Worm (Caenorhabditis elegans) whole organism, L4 larva: Measurements from ENCODE around the gene rpc-2.
A peak's percentile ranks its signal among the peaks of the same experiment; 100 is the strongest.

Experiments used
- D1046.2 ChIP-seq: fragments of 200-800 bp; sonication (Bioruptor generic); IDR thresholded peaks from 2 replicates; pipeline ENCODE4 v1.3.6; 2022; ENCODE audit warnings: missing genetic modification characterization, missing compliant biosample characterization
- F10B5.3 ChIP-seq: sonication (generic microtip); optimal IDR thresholded peaks from 2 replicates; lab custom pipeline; 2016; ENCODE audit warnings: mild to moderate bottlenecking, missing genetic modification characterization, missing compliant biosample characterization
- F49E8.2 ChIP-seq: sonication (generic microtip); optimal IDR thresholded peaks from 2 replicates; lab custom pipeline; 2016; ENCODE audit warnings: missing compliant biosample characterization, mild to moderate bottlenecking, missing genetic modification characterization, borderline replicate concordance
- T26A8.4 ChIP-seq: fragments of 200-800 bp; sonication (Bioruptor generic); IDR thresholded peaks from 2 replicates; pipeline ENCODE4 v1.3.6; 2022; ENCODE audit warnings: missing genetic modification characterization, missing compliant biosample characterization
- Y105C5A.15 ChIP-seq: fragments of 200-800 bp; sonication (Bioruptor generic); IDR thresholded peaks from 2 replicates; pipeline ENCODE4 v1.3.6; 2022; ENCODE audit warnings: missing genetic modification characterization, missing compliant biosample characterization
- Y5F2A.4 ChIP-seq: fragments of 200-800 bp; sonication (Bioruptor generic); optimal IDR thresholded peaks from 2 replicates; lab custom pipeline; 2018; ENCODE audit warnings: mild to moderate bottlenecking, missing genetic modification characterization, missing compliant biosample characterization
- ZK337.2 ChIP-seq: fragments of 200-800 bp; sonication (Bioruptor generic); IDR thresholded peaks from 2 replicates; pipeline ENCODE4 v1.3.6; 2022; ENCODE audit warnings: missing genetic modification reagents, missing genetic modification characterization, missing compliant biosample characterization
- ZK546.5 ChIP-seq, 2 experiments: sonication (generic microtip); optimal IDR thresholded peaks; 2 replicates each; lab custom pipeline; 2017; ENCODE audit warnings: missing biosample characterization in 2 of 2, missing genetic modification characterization in 2 of 2
- aly-2 ChIP-seq: sonication (generic microtip); optimal IDR thresholded peaks from 2 replicates; lab custom pipeline; 2018; ENCODE audit warnings: missing biosample characterization, missing genetic modification characterization
- attf-4 ChIP-seq: sonication (generic microtip); optimal IDR thresholded peaks from 3 replicates; lab custom pipeline; 2017; ENCODE audit warnings: missing biosample characterization, missing genetic modification characterization
- ceh-20 ChIP-seq: fragments of 200-800 bp; sonication (Bioruptor generic); IDR thresholded peaks from 2 replicates; pipeline ENCODE4 v1.3.6; 2022; ENCODE audit warnings: missing genetic modification reagents, missing genetic modification characterization, missing compliant biosample characterization
- ceh-28 ChIP-seq: fragments of 150-350 bp; optimal IDR thresholded peaks from 2 replicates; lab custom pipeline; 2014; ENCODE audit warnings: missing biosample characterization, missing genetic modification reagents, missing genetic modification characterization
- ceh-62 ChIP-seq: sonication (generic microtip); optimal IDR thresholded peaks from 2 replicates; lab custom pipeline; 2017; ENCODE audit warnings: missing biosample characterization, missing genetic modification characterization
- ctbp-1 ChIP-seq: fragments of 200-800 bp; sonication (Bioruptor generic); IDR thresholded peaks from 2 replicates; pipeline ENCODE4 v1.3.6; 2022; ENCODE audit warnings: missing genetic modification reagents, missing genetic modification characterization, missing compliant biosample characterization
- daf-16 ChIP-seq, 3 experiments: sonication (generic microtip); optimal IDR thresholded peaks; 2 replicates each; lab custom pipeline; 2016 to 2017; ENCODE audit warnings: missing genetic modification characterization in 3 of 3, missing genetic modification reagents in 3 of 3, mild to moderate bottlenecking in 2 of 3, missing compliant biosample characterization in 2 of 3, missing biosample characterization in 1 of 3, moderate library complexity in 1 of 3
- daf-8 ChIP-seq: fragments of 200-800 bp; sonication (Bioruptor generic); IDR thresholded peaks from 2 replicates; pipeline ENCODE4 v1.3.6; 2022; ENCODE audit warnings: missing genetic modification characterization, missing compliant biosample characterization
- dpl-1 ChIP-seq: fragments of 150-350 bp; optimal IDR thresholded peaks from 2 replicates; lab custom pipeline; 2014; ENCODE audit warnings: missing biosample characterization, missing genetic modification reagents, missing genetic modification characterization
- duxl-1 ChIP-seq: sonication (generic microtip); optimal IDR thresholded peaks from 2 replicates; lab custom pipeline; 2016; ENCODE audit warnings: mild to moderate bottlenecking, missing genetic modification characterization, moderate library complexity, missing compliant biosample characterization; ENCODE audit not compliant: poor library complexity
- egl-43 ChIP-seq: fragments of 200-800 bp; sonication (Bioruptor generic); IDR thresholded peaks from 2 replicates; pipeline ENCODE4 v1.3.6; 2022; ENCODE audit warnings: missing genetic modification reagents, missing genetic modification characterization, missing compliant biosample characterization
- fkh-10 ChIP-seq: fragments of 150-350 bp; optimal IDR thresholded peaks from 2 replicates; lab custom pipeline; 2014; ENCODE audit warnings: missing biosample characterization, missing genetic modification reagents, missing genetic modification characterization
- hlh-11 ChIP-seq: fragments of 200-800 bp; sonication (Bioruptor generic); optimal IDR thresholded peaks from 2 replicates; lab custom pipeline; 2018; ENCODE audit warnings: mild to moderate bottlenecking, missing genetic modification characterization, missing compliant biosample characterization
- jun-1 ChIP-seq: fragments of 150-350 bp; optimal IDR thresholded peaks from 2 replicates; lab custom pipeline; 2014; ENCODE audit warnings: missing biosample characterization, missing genetic modification reagents, missing genetic modification characterization
- lin-1 ChIP-seq: fragments of 200-800 bp; sonication (Bioruptor generic); IDR thresholded peaks from 2 replicates; pipeline ENCODE4 v1.3.6; 2022; ENCODE audit warnings: missing genetic modification reagents, missing genetic modification characterization, missing compliant biosample characterization
- lir-3 ChIP-seq: sonication (generic microtip); optimal IDR thresholded peaks from 2 replicates; lab custom pipeline; 2016; ENCODE audit warnings: mild to moderate bottlenecking, missing genetic modification characterization, missing compliant biosample characterization
- lsy-2 ChIP-seq, 2 experiments: fragments of 150-350 bp in 1 of 2; sonication (generic microtip) in 1 of 2; optimal IDR thresholded peaks; 2 replicates each; lab custom pipeline; 2014 to 2017; ENCODE audit warnings: missing biosample characterization in 2 of 2, missing genetic modification characterization in 2 of 2
- madf-9 ChIP-seq: fragments of 200-800 bp; sonication (Bioruptor generic); conservative IDR thresholded peaks from 2 replicates; pipeline ENCODE4 v1.3.6; 2022; ENCODE audit warnings: missing genetic modification reagents, missing genetic modification characterization, missing compliant biosample characterization
- mxl-2 ChIP-seq: fragments of 200-800 bp; sonication (Bioruptor generic); conservative IDR thresholded peaks from 2 replicates; pipeline ENCODE4 v1.3.6; 2022; ENCODE audit warnings: missing genetic modification reagents, missing genetic modification characterization, missing compliant biosample characterization
- mxl-3 ChIP-seq: fragments of 200-800 bp; sonication (Bioruptor generic); optimal IDR thresholded peaks from 2 replicates; lab custom pipeline; 2018; ENCODE audit warnings: mild to moderate bottlenecking, missing genetic modification characterization, missing compliant biosample characterization
- nhr-10 ChIP-seq: fragments of 150-350 bp; optimal IDR thresholded peaks from 2 replicates; lab custom pipeline; 2014; ENCODE audit warnings: missing biosample characterization, missing genetic modification characterization
- nhr-102 ChIP-seq: sonication (generic microtip); optimal IDR thresholded peaks from 2 replicates; lab custom pipeline; 2016; ENCODE audit warnings: mild to moderate bottlenecking, missing genetic modification characterization, moderate library complexity, missing compliant biosample characterization
- nhr-11 ChIP-seq: fragments of 150-350 bp; optimal IDR thresholded peaks from 2 replicates; lab custom pipeline; 2014; ENCODE audit warnings: missing biosample characterization, missing genetic modification characterization
- nhr-237 ChIP-seq: sonication (generic microtip); optimal IDR thresholded peaks from 2 replicates; lab custom pipeline; 2017; ENCODE audit warnings: missing biosample characterization, missing genetic modification characterization
- nhr-28 ChIP-seq: fragments of 150-350 bp; optimal IDR thresholded peaks from 2 replicates; lab custom pipeline; 2014; ENCODE audit warnings: missing biosample characterization, missing genetic modification characterization
- nhr-48 ChIP-seq: sonication (generic microtip); optimal IDR thresholded peaks from 2 replicates; lab custom pipeline; 2016; ENCODE audit warnings: mild to moderate bottlenecking, missing genetic modification characterization, missing compliant biosample characterization
- nhr-6 ChIP-seq: fragments of 150-350 bp; optimal IDR thresholded peaks from 2 replicates; lab custom pipeline; 2014; ENCODE audit warnings: missing biosample characterization, missing genetic modification characterization
- nhr-77 ChIP-seq: fragments of 150-350 bp; optimal IDR thresholded peaks from 2 replicates; lab custom pipeline; 2014; ENCODE audit warnings: missing biosample characterization, missing genetic modification characterization
- pha-4 ChIP-seq, 2 experiments: fragments of 150-350 bp in 1 of 2; fragments of 200-800 bp in 1 of 2; sonication (Bioruptor generic) in 1 of 2; IDR thresholded peaks in 1 of 2; optimal IDR thresholded peaks in 1 of 2; 2 replicates each; pipeline versions ENCODE4 v1.3.6 to Lab custom; 2014 to 2022; ENCODE audit warnings: missing genetic modification characterization in 2 of 2, missing genetic modification reagents in 2 of 2, missing biosample characterization in 1 of 2, missing compliant biosample characterization in 1 of 2
- php-3 ChIP-seq: fragments of 200-800 bp; sonication (Bioruptor generic); IDR thresholded peaks from 2 replicates; pipeline ENCODE4 v1.3.6; 2022; ENCODE audit warnings: missing genetic modification reagents, missing genetic modification characterization, missing compliant biosample characterization
- pqm-1 ChIP-seq: sonication (generic microtip); optimal IDR thresholded peaks from 2 replicates; lab custom pipeline; 2017; ENCODE audit warnings: missing biosample characterization, missing genetic modification characterization
- saeg-2 ChIP-seq: fragments of 200-800 bp; sonication (Bioruptor generic); IDR thresholded peaks from 2 replicates; pipeline ENCODE4 v1.3.6; 2022; ENCODE audit warnings: missing genetic modification reagents, missing genetic modification characterization, missing compliant biosample characterization
- set-16 ChIP-seq: fragments of 200-800 bp; sonication (Bioruptor generic); IDR thresholded peaks from 2 replicates; pipeline ENCODE4 v1.3.6; 2022; ENCODE audit warnings: missing genetic modification reagents, missing genetic modification characterization, missing compliant biosample characterization
- spr-3 ChIP-seq: fragments of 200-800 bp; sonication (Bioruptor generic); optimal IDR thresholded peaks from 2 replicates; lab custom pipeline; 2018; ENCODE audit warnings: mild to moderate bottlenecking, missing genetic modification characterization, missing compliant biosample characterization
- unc-130 ChIP-seq: sonication (generic microtip); optimal IDR thresholded peaks from 2 replicates; lab custom pipeline; 2016; ENCODE audit warnings: missing genetic modification reagents, missing genetic modification characterization, missing compliant biosample characterization
- unc-62 ChIP-seq, 3 experiments: fragments of 150-350 bp in 1 of 3; sonication (generic microtip); optimal IDR thresholded peaks in 2 of 3; peaks in 1 of 3; 1 replicate in 1 of 3; 2 replicates in 2 of 3; lab custom pipeline; 2014 to 2017; ENCODE audit warnings: missing biosample characterization in 3 of 3, missing genetic modification characterization in 3 of 3, missing genetic modification reagents in 3 of 3, missing genotype in 1 of 3
- zfp-2 ChIP-seq: sonication (generic microtip); optimal IDR thresholded peaks from 2 replicates; lab custom pipeline; 2016; ENCODE audit warnings: mild to moderate bottlenecking, missing genetic modification characterization, missing compliant biosample characterization
- ztf-11 ChIP-seq: fragments of 150-350 bp; optimal IDR thresholded peaks from 2 replicates; lab custom pipeline; 2014; ENCODE audit warnings: missing biosample characterization, missing genetic modification characterization
- ztf-7 ChIP-seq: fragments of 150-350 bp; optimal IDR thresholded peaks from 2 replicates; lab custom pipeline; 2014; ENCODE audit warnings: missing biosample characterization, missing genetic modification characterization

Gene rpc-2

ce11 chrIII:5554884-5555500, 2.2 kb upstream of the rpc-2 start, which contains the start of the genes nmad-1 and hach-1 (continued):
- TF ChIP-seq nhr-77 (peak; percentile 14), nhr-28 (tag; lab: Kevin White, UChicago) (peak; percentile 27), lir-3 (tag; lab: Kevin White, UChicago) (no peak), nhr-10 (peak; percentile 42), Y5F2A.4 (GFP tag; lab: Kevin White, UChicago) (no peak), nhr-102 (tag; lab: Kevin White, UChicago) (peak; percentile 68), F49E8.2 (tag; lab: Kevin White, UChicago) (no peak), fkh-10 (GFP tag; lab: Kevin White, UChicago) (peak; percentile 36), F10B5.3 (tag; lab: Kevin White, UChicago) (peak; percentile 14), ctbp-1 (GFP tag; lab: Robert Waterston, UW) (peak; percentile 58), lin-1 (GFP tag; lab: Robert Waterston, UW) (peak; percentile 64; the same call in 1 of the 2 replicates), attf-4 (tag; lab: Kevin White, UChicago) (no peak), daf-8 (no peak), ztf-11 (tag; lab: Kevin White, UChicago) (no peak), pqm-1 (tag; lab: Kevin White, UChicago) (no peak), dpl-1 (peak; percentile 76), zfp-2 (tag; lab: Kevin White, UChicago) (peak; percentile 13), ceh-20 (GFP tag; lab: Robert Waterston, UW) (peak; percentile 59; the same call in 1 of the 2 replicates), mxl-2 (no peak), ZK546.5 (tag; optimal IDR thresholded peaks at IDR 0.05; lab: Kevin White, UChicago) (no peak), nhr-6 (tag; lab: Kevin White, UChicago) (peak; percentile 48), pha-4 (GFP tag; IDR thresholded peaks at IDR 0.05; lab: Robert Waterston, UW) (peak; percentile 87), pha-4 (tag; optimal IDR thresholded peaks at IDR 0.05; lab: Kevin White, UChicago) (no peak), nhr-237 (tag; lab: Kevin White, UChicago) (no peak), saeg-2 (GFP tag; lab: Robert Waterston, UW) (no peak), T26A8.4 (peak; percentile 65; the same call in 1 of the 2 replicates), ceh-28 (tag; lab: Kevin White, UChicago) (peak; percentile 34), nhr-48 (tag; lab: Kevin White, UChicago) (peak; percentile 69), lsy-2 (tag; optimal IDR thresholded peaks at IDR 0.05; lab: Kevin White, UChicago) (peak in 1 of 2 experiments; percentile 81)

- TF ChIP-seq attf-4 (tag; lab: Kevin White, UChicago): no peak
- TF ChIP-seq hlh-11 (tag; lab: Kevin White, UChicago): peak; percentile 52
- TF ChIP-seq unc-130 (GFP tag; lab: Kevin White, UChicago): no peak
- peak in 1 of 2 experiments; percentile 15 for TF ChIP-seq daf-16 (GFP tag; optimal IDR thresholded peaks at IDR 0.05; lab: Kevin White, UChicago)
- TF ChIP-seq daf-16 (tag; optimal IDR thresholded peaks at IDR 0.05; lab: Kevin White, UChicago): no peak
- TF ChIP-seq mxl-3 (GFP tag; lab: Kevin White, UChicago): peak; percentile 31
- TF ChIP-seq spr-3 (GFP tag; lab: Kevin White, UChicago): no peak
- no peak for TF ChIP-seq T26A8.4
- TF ChIP-seq zfp-2 (tag; lab: Kevin White, UChicago): no peak
- peak in 1 of 2 experiments; percentile 6 for TF ChIP-seq unc-62 (GFP tag; optimal IDR thresholded peaks at IDR 0.05 in 1 of 2; lab: Kevin White, UChicago)
- TF ChIP-seq unc-62 (tag; optimal IDR thresholded peaks at IDR 0.05; lab: Kevin White, UChicago): no peak
- TF ChIP-seq aly-2 (tag; lab: Kevin White, UChicago): no peak
- no peak for TF ChIP-seq lin-1 (GFP tag; lab: Robert Waterston, UW)
- TF ChIP-seq madf-9 (GFP tag; lab: Robert Waterston, UW): no peak
- no peak for TF ChIP-seq jun-1 (tag; lab: Kevin White, UChicago)
- TF ChIP-seq ZK337.2: no peak
- TF ChIP-seq nhr-28 (tag; lab: Kevin White, UChicago): peak; percentile 5
- no peak for TF ChIP-seq duxl-1 (tag; lab: Kevin White, UChicago)
- peak; percentile 50 for TF ChIP-seq nhr-11 (tag; lab: Kevin White, UChicago)
- TF ChIP-seq Y105C5A.15: no peak
- TF ChIP-seq ceh-62 (tag; lab: Kevin White, UChicago): no peak
- no peak for TF ChIP-seq php-3 (GFP tag; lab: Robert Waterston, UW)
- no peak for TF ChIP-seq D1046.2
- TF ChIP-seq set-16 (GFP tag; lab: Robert Waterston, UW): peak; percentile 20; the same call in 1 of the 2 replicates
- no peak for TF ChIP-seq dpl-1
- TF ChIP-seq ztf-7 (tag; lab: Kevin White, UChicago): no peak
- no peak for TF ChIP-seq egl-43 (GFP tag; lab: Robert Waterston, UW)
- no peak for TF ChIP-seq ceh-28 (tag; lab: Kevin White, UChicago)
These were observed 6.5 kb downstream of the rpc-2 start for ce11 chrIII:5563680-5564079.
